Worm (Caenorhabditis elegans) whole organism, L4/young adult: ENCODE measurements around the gene arrd-6.

Source experiments
- W03F9.2 ChIP-seq: fragments of 150-350 bp; optimal IDR thresholded peaks from 2 replicates; lab custom pipeline; 2014; ENCODE audit warnings: missing biosample characterization, missing genetic modification characterization
- dao-5 ChIP-seq: sonication (generic microtip); optimal IDR thresholded peaks from 2 replicates; lab custom pipeline; 2016; ENCODE audit warnings: missing genotype, missing genetic modification characterization, moderate library complexity, missing compliant biosample characterization

DNA sequence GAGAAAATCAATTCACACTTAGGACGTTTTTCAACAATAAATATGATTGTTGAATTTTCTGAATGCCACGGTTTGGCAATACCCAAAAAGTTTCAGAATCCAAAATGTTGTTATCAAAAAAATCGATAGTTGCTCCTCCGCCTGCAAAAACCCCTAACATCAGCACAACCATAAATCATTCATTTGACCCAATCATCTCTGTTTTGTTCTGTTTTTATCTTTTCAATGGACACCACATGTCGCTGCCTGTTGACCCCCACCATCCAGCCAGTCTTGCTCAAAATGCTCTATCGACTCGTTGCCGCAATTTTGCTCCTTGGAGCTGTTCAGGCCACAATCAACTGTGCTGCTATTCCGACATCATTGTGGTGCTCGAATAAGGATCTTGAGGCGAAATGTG lies 45.5 kb downstream of the arrd-6 start, which contains the start of gene F37H8.5:
- TF ChIP-seq dao-5 (tag; lab: Kevin White, UChicago) (no peak), W03F9.2 (tag; lab: Kevin White, UChicago) (no peak)
